Fruit fly (Drosophila melanogaster): ENCODE measurements around the gene CG9109.

The CG9109 gene

dm6 chr2L:6036710-6037109 lies 2.5 kb upstream of the CG9109 start, which contains the start of gene mtm (continued):
- no peak for TF ChIP-seq Eip74EF (GFP tag; optimal IDR thresholded peaks at IDR 0.05)
- TF ChIP-seq GATAe (GFP tag; conservative IDR thresholded peaks at IDR 0.05), result no peak
- no peak for TF ChIP-seq ro (GFP tag; IDR thresholded peaks at IDR 0.05)
- TF ChIP-seq Dip3 (GFP tag; optimal IDR thresholded peaks at IDR 0.05), result no peak
- TF ChIP-seq CG6175 (GFP tag; IDR thresholded peaks at IDR 0.05), result no peak
- TF ChIP-seq Jarid2 (GFP tag; optimal IDR thresholded peaks at IDR 0.05), result no peak
- no peak for TF ChIP-seq CG14965 (GFP tag; optimal IDR thresholded peaks at IDR 0.05; ENCODE audit: borderline replicate concordance)
- TF ChIP-seq CG7745 (tag; optimal IDR thresholded peaks at IDR 0.05), result no peak
- TF ChIP-seq CG2889 (GFP tag; IDR thresholded peaks at IDR 0.05), result no peak
- TF ChIP-seq Taf1 (GFP tag; IDR thresholded peaks at IDR 0.05), result no peak
- TF ChIP-seq stwl (tag; optimal IDR thresholded peaks at IDR 0.05), result peak; percentile 46
- TF ChIP-seq CG11696 (GFP tag; IDR thresholded peaks at IDR 0.05), result no peak
- peak; percentile 69 for TF ChIP-seq nerfin-1 (tag; optimal IDR thresholded peaks at IDR 0.05)
- TF ChIP-seq CG16863 (GFP tag; optimal IDR thresholded peaks at IDR 0.05), result no peak
- TF ChIP-seq Dp (GFP tag; optimal IDR thresholded peaks at IDR 0.05), result peak; percentile 87
- TF ChIP-seq CG2116 (GFP tag; optimal IDR thresholded peaks at IDR 0.05), result peak; percentile 12
- no peak for TF ChIP-seq Scr (GFP tag; IDR thresholded peaks at IDR 0.05; ENCODE audit: partially characterized antibody)
- TF ChIP-seq CG16815 (GFP tag; optimal IDR thresholded peaks at IDR 0.05), result no peak
- TF ChIP-seq Rx (GFP tag; IDR thresholded peaks at IDR 0.05), result no peak
- 0 out of 2 replicates have a peak, but pooled peaks have one; percentile 30 for TF ChIP-seq sna (GFP tag; IDR thresholded peaks at IDR 0.05; ENCODE audit: partially characterized antibody)
- TF ChIP-seq CHES-1-like (GFP tag; optimal IDR thresholded peaks at IDR 0.05), result no peak
- no peak for TF ChIP-seq CG4360 (GFP tag; IDR thresholded peaks at IDR 0.05)
- TF ChIP-seq CG30431 (GFP tag; optimal IDR thresholded peaks at IDR 0.05), result no peak
- no peak for TF ChIP-seq cwo (GFP tag; optimal IDR thresholded peaks at IDR 0.05)
- no peak for TF ChIP-seq B-H2 (GFP tag; optimal IDR thresholded peaks at IDR 0.05)
- no peak for TF ChIP-seq D19B (GFP tag; optimal IDR thresholded peaks at IDR 0.05)
- no peak for TF ChIP-seq CG7357 (GFP tag; IDR thresholded peaks at IDR 0.05)
- TF ChIP-seq odd (GFP tag; optimal IDR thresholded peaks at IDR 0.05), result no peak
- TF ChIP-seq Xbp1 (GFP tag; optimal IDR thresholded peaks at IDR 0.05), result no peak
- TF ChIP-seq esg (GFP tag; conservative IDR thresholded peaks at IDR 0.05), result no peak
- 0 out of 4 replicates have a peak, but pooled peaks have one; percentile 19 for TF ChIP-seq Dll (GFP tag; IDR thresholded peaks at IDR 0.05; ENCODE audit: partially characterized antibody)
- no peak for TF ChIP-seq CG3065 (GFP tag; optimal IDR thresholded peaks at IDR 0.05)
- TF ChIP-seq gsb (GFP tag; IDR thresholded peaks at IDR 0.05), result no peak
- TF ChIP-seq CG17385 (GFP tag; optimal IDR thresholded peaks at IDR 0.05), result no peak
- TF ChIP-seq CG15479 (GFP tag; optimal IDR thresholded peaks at IDR 0.05), result no peak
- no peak for TF ChIP-seq sqz (GFP tag; optimal IDR thresholded peaks at IDR 0.05)
- TF ChIP-seq CG15514 (GFP tag; optimal IDR thresholded peaks at IDR 0.05), result peak; percentile 21
- TF ChIP-seq kah (GFP tag; optimal IDR thresholded peaks at IDR 0.05), result peak; percentile 35
- no peak for TF ChIP-seq CG33557 (GFP tag; optimal IDR thresholded peaks at IDR 0.05)
- no peak for TF ChIP-seq CrebB (tag; optimal IDR thresholded peaks at IDR 0.05)
- no peak for TF ChIP-seq Sin3A (optimal IDR thresholded peaks at IDR 0.05)
- no peak for TF ChIP-seq CG8281 (tag; optimal IDR thresholded peaks at IDR 0.05)
- TF ChIP-seq ind (GFP tag; optimal IDR thresholded peaks at IDR 0.05), result no peak
- no peak for TF ChIP-seq shn (GFP tag; optimal IDR thresholded peaks at IDR 0.05)
- no peak for TF ChIP-seq CG13424 (tag; optimal IDR thresholded peaks at IDR 0.05)
- TF ChIP-seq pzg (GFP tag; optimal IDR thresholded peaks at IDR 0.05), result peak; percentile 53
- TF ChIP-seq ase (GFP tag; IDR thresholded peaks at IDR 0.05), result no peak
- no peak for TF ChIP-seq Hr78 (GFP tag; optimal IDR thresholded peaks at IDR 0.05)
- TF ChIP-seq CG1233 (GFP tag; optimal IDR thresholded peaks at IDR 0.05), result no peak
- TF ChIP-seq amos (GFP tag; IDR thresholded peaks at IDR 0.05; ENCODE audit: partially characterized antibody), result peak; percentile 18; the same call in 1 of the 2 replicates
- peak; percentile 90 for TF ChIP-seq E2f2 (GFP tag; IDR thresholded peaks at IDR 0.05)
